Worm (Caenorhabditis elegans): ENCODE data around the gene dhhc-4.

The dhhc-4 gene

ce11 chrIII:9817087-9817612, 50.4 kb downstream of the dhhc-4 start, which contains the start of gene cnx-1 (continued):
- TF ChIP-seq unc-86 (tag; optimal IDR thresholded peaks at IDR 0.05) (no peak), nhr-76 (tag; optimal IDR thresholded peaks at IDR 0.05) (no peak), fkh-8 (tag; optimal IDR thresholded peaks at IDR 0.05) (peak; percentile 36), efl-3 (GFP tag; optimal IDR thresholded peaks at IDR 0.05) (no peak), nhr-237 (tag; optimal IDR thresholded peaks at IDR 0.05) (no peak), irx-1 (tag; optimal IDR thresholded peaks at IDR 0.05) (no peak), ets-5 (GFP tag; IDR thresholded peaks at IDR 0.05) (no peak), dsc-1 (tag; optimal IDR thresholded peaks at IDR 0.05) (no peak), efl-1 (optimal IDR thresholded peaks at IDR 0.05) (no peak), efl-1 (GFP tag; optimal IDR thresholded peaks at IDR 0.05 in 1 of 2) (peak in 1 of 2 experiments; percentile 5), isw-1 (GFP tag; IDR thresholded peaks at IDR 0.05) (no peak), lin-39 (tag; optimal IDR thresholded peaks at IDR 0.05) (no peak), nhr-28 (tag; optimal IDR thresholded peaks at IDR 0.05) (no peak), nhr-77 (tag; optimal IDR thresholded peaks at IDR 0.05) (no peak)

Data from whole organism, L1 larva.